Worm (Caenorhabditis elegans) whole organism, L2 larva: ENCODE data around the gene F02H6.7.

Experiments used
- C34F6.9 ChIP-seq: fragments of 150-350 bp; optimal IDR thresholded peaks from 2 replicates; lab custom pipeline; 2014; ENCODE audit warnings: missing biosample characterization, missing genetic modification characterization
- ZK546.5 ChIP-seq: sonication (generic microtip); optimal IDR thresholded peaks from 2 replicates; lab custom pipeline; 2017; ENCODE audit warnings: missing biosample characterization, missing genetic modification characterization
- alr-1 ChIP-seq: fragments of 150-350 bp; optimal IDR thresholded peaks from 2 replicates; lab custom pipeline; 2014; ENCODE audit warnings: missing biosample characterization, missing genetic modification characterization
- aly-2 ChIP-seq: fragments of 150-350 bp; optimal IDR thresholded peaks from 2 replicates; lab custom pipeline; 2014; ENCODE audit warnings: missing biosample characterization, missing genetic modification characterization
- ama-1 ChIP-seq: fragments of 150-350 bp; optimal IDR thresholded peaks from 2 replicates; lab custom pipeline; 2018; ENCODE audit warnings: inconsistent platforms
- blmp-1 ChIP-seq: sonication (generic microtip); optimal IDR thresholded peaks from 2 replicates; lab custom pipeline; 2017; ENCODE audit warnings: missing genetic modification characterization, mild to moderate bottlenecking, missing compliant biosample characterization, antibody characterized with exemption, moderate library complexity; ENCODE audit not compliant: insufficient read depth
- ceh-16 ChIP-seq: fragments of 150-350 bp; optimal IDR thresholded peaks from 2 replicates; lab custom pipeline; 2014; ENCODE audit warnings: missing biosample characterization, missing genetic modification characterization
- ceh-82 ChIP-seq: fragments of 150-350 bp; optimal IDR thresholded peaks from 2 replicates; lab custom pipeline; 2014; ENCODE audit warnings: missing biosample characterization, missing genetic modification characterization
- crh-2 ChIP-seq: sonication (generic microtip); optimal IDR thresholded peaks from 2 replicates; lab custom pipeline; 2017; ENCODE audit warnings: missing biosample characterization, missing genetic modification characterization
- dmd-4 ChIP-seq: sonication (generic microtip); optimal IDR thresholded peaks from 2 replicates; lab custom pipeline; 2017; ENCODE audit warnings: missing biosample characterization, missing genetic modification characterization
- elt-1 ChIP-seq: fragments of 150-350 bp; optimal IDR thresholded peaks from 2 replicates; lab custom pipeline; 2014; ENCODE audit warnings: missing biosample characterization, missing genetic modification characterization
- elt-3 ChIP-seq: sonication (generic microtip); optimal IDR thresholded peaks from 2 replicates; lab custom pipeline; 2017; ENCODE audit warnings: missing biosample characterization, missing genetic modification characterization
- fos-1 ChIP-seq: fragments of 150-350 bp; optimal IDR thresholded peaks from 2 replicates; lab custom pipeline; 2014; ENCODE audit warnings: missing biosample characterization, missing genetic modification characterization
- gmeb-1 ChIP-seq: fragments of 150-350 bp; optimal IDR thresholded peaks from 2 replicates; lab custom pipeline; 2014; ENCODE audit warnings: missing biosample characterization, missing genetic modification characterization
- lin-11 ChIP-seq: fragments of 150-350 bp; sonication (generic microtip); optimal IDR thresholded peaks from 2 replicates; lab custom pipeline; 2014; ENCODE audit warnings: missing biosample characterization, missing genetic modification characterization, inconsistent platforms, mixed read lengths
- lin-39 ChIP-seq: fragments of 150-350 bp; optimal IDR thresholded peaks from 2 replicates; lab custom pipeline; 2014; ENCODE audit warnings: missing biosample characterization, missing genetic modification reagents, missing genetic modification characterization
- lsy-2 ChIP-seq, 2 experiments: fragments of 150-350 bp in 1 of 2; sonication (generic microtip) in 1 of 2; optimal IDR thresholded peaks; 2 replicates each; lab custom pipeline; 2014 to 2017; ENCODE audit warnings: missing biosample characterization in 2 of 2, missing genetic modification characterization in 2 of 2
- mab-5 ChIP-seq: fragments of 150-350 bp; optimal IDR thresholded peaks from 2 replicates; lab custom pipeline; 2014; ENCODE audit warnings: missing biosample characterization, missing genetic modification characterization
- mbf-1 ChIP-seq: sonication (generic microtip); optimal IDR thresholded peaks from 2 replicates; lab custom pipeline; 2017; ENCODE audit warnings: missing biosample characterization, missing genetic modification characterization
- mdl-1 ChIP-seq, 2 experiments: fragments of 150-350 bp in 1 of 2; sonication (generic microtip) in 1 of 2; optimal IDR thresholded peaks; 2 replicates each; lab custom pipeline; 2017; ENCODE audit warnings: missing biosample characterization in 2 of 2, missing genetic modification characterization in 2 of 2
- nhr-10 ChIP-seq: sonication (generic microtip); optimal IDR thresholded peaks from 2 replicates; lab custom pipeline; 2017; ENCODE audit warnings: missing biosample characterization, missing genetic modification characterization
- nhr-11 ChIP-seq: fragments of 150-350 bp; optimal IDR thresholded peaks from 2 replicates; lab custom pipeline; 2014; ENCODE audit warnings: missing biosample characterization, missing genetic modification characterization
- nhr-129 ChIP-seq: fragments of 150-350 bp; optimal IDR thresholded peaks from 2 replicates; lab custom pipeline; 2014; ENCODE audit warnings: missing biosample characterization, missing genetic modification characterization
- nhr-23 ChIP-seq: fragments of 150-350 bp; optimal IDR thresholded peaks from 2 replicates; lab custom pipeline; 2014; ENCODE audit warnings: missing biosample characterization, missing genetic modification reagents, missing genetic modification characterization
- nhr-237 ChIP-seq: fragments of 150-350 bp; optimal IDR thresholded peaks from 2 replicates; lab custom pipeline; 2014; ENCODE audit warnings: missing biosample characterization, missing genetic modification characterization
- nhr-25 ChIP-seq: fragments of 150-350 bp; sonication (generic microtip); optimal IDR thresholded peaks from 3 replicates; lab custom pipeline; 2014; ENCODE audit warnings: missing biosample characterization, missing genetic modification characterization
- nhr-77 ChIP-seq: fragments of 150-350 bp; optimal IDR thresholded peaks from 2 replicates; lab custom pipeline; 2014; ENCODE audit warnings: missing biosample characterization, missing genetic modification characterization
- peb-1 ChIP-seq: fragments of 150-350 bp; optimal IDR thresholded peaks from 2 replicates; lab custom pipeline; 2014; ENCODE audit warnings: missing biosample characterization, missing genetic modification characterization
- sem-4 ChIP-seq: fragments of 150-350 bp; optimal IDR thresholded peaks from 2 replicates; lab custom pipeline; 2014; ENCODE audit warnings: missing biosample characterization, missing genetic modification reagents, missing genetic modification characterization
- skn-1 ChIP-seq: sonication (generic microtip); optimal IDR thresholded peaks from 2 replicates; lab custom pipeline; 2017; ENCODE audit warnings: missing biosample characterization, missing genetic modification characterization
- sma-3 ChIP-seq: sonication (generic microtip); optimal IDR thresholded peaks from 2 replicates; lab custom pipeline; 2016; ENCODE audit warnings: missing genetic modification reagents, missing genetic modification characterization, missing compliant biosample characterization
- sma-9 ChIP-seq, 2 experiments: fragments of 150-350 bp in 1 of 2; sonication (generic microtip) in 1 of 2; optimal IDR thresholded peaks; 2 replicates each; lab custom pipeline; 2014 to 2016; ENCODE audit warnings: missing genetic modification characterization in 2 of 2, mild to moderate bottlenecking in 1 of 2, missing biosample characterization in 1 of 2, missing compliant biosample characterization in 1 of 2, missing genetic modification reagents in 1 of 2, moderate library complexity in 1 of 2
- snpc-4 ChIP-seq: fragments of 150-350 bp; optimal IDR thresholded peaks from 2 replicates; lab custom pipeline; 2014; ENCODE audit warnings: missing biosample characterization, missing genetic modification characterization
- unc-39 ChIP-seq: fragments of 150-350 bp; optimal IDR thresholded peaks from 2 replicates; lab custom pipeline; 2014; ENCODE audit warnings: missing biosample characterization, missing genetic modification characterization
- zag-1 ChIP-seq: fragments of 150-350 bp; optimal IDR thresholded peaks from 2 replicates; lab custom pipeline; 2014; ENCODE audit warnings: missing biosample characterization, missing genetic modification characterization
- ztf-11 ChIP-seq: sonication (generic microtip); optimal IDR thresholded peaks from 2 replicates; lab custom pipeline; 2017; ENCODE audit warnings: missing biosample characterization, missing genetic modification characterization
- ztf-4 ChIP-seq: fragments of 150-350 bp; optimal IDR thresholded peaks from 2 replicates; lab custom pipeline; 2014; ENCODE audit warnings: missing biosample characterization, missing genetic modification characterization

The F02H6.7 gene

DNA sequence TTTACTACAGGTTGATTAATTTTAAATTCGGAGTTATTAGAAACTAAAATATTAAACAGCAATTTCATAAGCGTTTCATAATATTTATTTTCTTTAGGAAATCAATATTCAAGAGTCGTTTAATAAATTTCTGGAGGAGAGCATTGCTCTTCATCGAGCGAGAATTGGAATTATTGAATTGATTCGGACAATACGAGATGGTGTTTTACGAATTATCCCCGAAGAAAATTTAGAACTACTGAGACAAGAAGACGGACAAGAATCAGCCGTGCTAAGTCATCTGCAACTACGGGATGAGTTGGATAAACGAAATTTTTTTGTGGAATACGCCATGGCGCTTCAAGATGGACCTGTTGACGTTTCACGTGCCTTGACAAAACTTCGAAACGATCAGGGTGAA, 33.7 kb downstream of the F02H6.7 start:
- no peak for TF ChIP-seq nhr-10 (tag; lab: Kevin White, UChicago)
- no peak for TF ChIP-seq nhr-129 (tag; lab: Kevin White, UChicago)
- TF ChIP-seq blmp-1 (tag; lab: Kevin White, UChicago), result no peak
- TF ChIP-seq lin-39, result no peak
- TF ChIP-seq nhr-77 (tag; lab: Kevin White, UChicago), result no peak
- no peak for TF ChIP-seq aly-2 (tag; lab: Kevin White, UChicago)
- no peak for TF ChIP-seq skn-1 (tag; lab: Kevin White, UChicago)
- TF ChIP-seq dmd-4 (tag; lab: Kevin White, UChicago), result no peak
- TF ChIP-seq sma-3 (GFP tag; lab: Kevin White, UChicago), result no peak
- no peak for TF ChIP-seq crh-2

DNA sequence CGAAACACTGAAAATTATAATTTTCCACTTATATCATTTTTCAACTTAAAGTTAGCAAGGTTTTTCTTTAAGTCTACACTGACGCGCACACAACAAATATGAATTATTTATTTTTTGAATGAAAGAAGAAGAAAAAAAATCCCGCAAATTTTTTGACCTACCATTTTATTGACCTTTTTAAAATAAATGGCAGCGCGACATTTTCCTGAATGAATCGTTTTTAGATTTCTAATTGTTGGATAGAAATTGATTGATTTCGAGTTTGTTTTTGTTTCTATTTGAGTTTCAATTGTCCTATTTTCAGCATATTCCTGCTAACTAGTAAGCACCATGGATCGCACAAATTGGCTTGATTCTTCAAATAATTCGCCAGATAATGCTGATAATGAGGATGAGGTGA, 34.8 kb downstream of the F02H6.7 start, which contains the start of gene K01G12.3:
K01G12.3 (plus strand) TSS at position 301 of the 400 bp plus-strand sequence.
- no peak for TF ChIP-seq sem-4 (tag; lab: Kevin White, UChicago)
- TF ChIP-seq ceh-82 (tag; lab: Kevin White, UChicago), result no peak
- TF ChIP-seq fos-1, result no peak
- no peak for TF ChIP-seq ama-1 (lab: Kevin White, UChicago)
- TF ChIP-seq lin-39, result no peak
- TF ChIP-seq unc-39 (tag; lab: Kevin White, UChicago), result no peak
- TF ChIP-seq elt-1, result no peak
- no peak for TF ChIP-seq nhr-10 (tag; lab: Kevin White, UChicago)
- no peak for TF ChIP-seq aly-2 (tag; lab: Kevin White, UChicago)
- no peak for TF ChIP-seq ztf-11 (tag; lab: Kevin White, UChicago)
- TF ChIP-seq mab-5 (tag; lab: Kevin White, UChicago), result no peak
- no peak for TF ChIP-seq peb-1 (tag; lab: Kevin White, UChicago)
- no peak for TF ChIP-seq gmeb-1 (tag; lab: Kevin White, UChicago)
- TF ChIP-seq dmd-4 (tag; lab: Kevin White, UChicago), result no peak
- no peak for TF ChIP-seq elt-3 (tag; lab: Kevin White, UChicago)
- TF ChIP-seq ztf-4 (tag; lab: Kevin White, UChicago), result no peak
- TF ChIP-seq nhr-77 (tag; lab: Kevin White, UChicago), result no peak
- no peak for TF ChIP-seq blmp-1 (tag; lab: Kevin White, UChicago)
- no peak for TF ChIP-seq mbf-1

DNA sequence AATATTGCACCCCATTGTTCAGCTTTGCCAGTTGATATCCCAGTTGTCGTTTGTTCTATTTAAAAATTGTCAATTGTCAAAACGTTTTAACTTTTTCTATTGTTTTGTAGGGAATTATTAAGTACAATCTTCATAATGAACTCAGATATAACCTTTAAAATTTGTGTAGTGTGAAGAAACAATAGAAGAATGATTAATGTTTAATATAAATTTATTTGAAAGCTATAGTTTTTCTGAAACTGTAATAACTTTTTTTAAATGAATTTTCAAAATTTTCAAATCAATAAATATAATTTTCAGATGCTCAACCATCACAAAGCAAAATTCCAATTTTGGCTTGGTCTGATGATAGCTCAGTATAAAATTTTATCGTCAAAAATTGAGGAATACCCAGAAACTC, 36.0 kb downstream of the F02H6.7 start, which contains the start of gene K01G12.22:
K01G12.22 (plus strand) TSS at position 301 of the 400 bp plus-strand sequence.
- TF ChIP-seq ZK546.5 (tag; lab: Kevin White, UChicago), result no peak
- no peak for TF ChIP-seq nhr-25
- TF ChIP-seq elt-3 (tag; lab: Kevin White, UChicago), result no peak
- TF ChIP-seq ceh-82 (tag; lab: Kevin White, UChicago), result no peak
- TF ChIP-seq nhr-237 (tag; lab: Kevin White, UChicago), result no peak
- TF ChIP-seq mdl-1 (tag; optimal IDR thresholded peaks at IDR 0.05; lab: Kevin White, UChicago), result no peak
- TF ChIP-seq nhr-77 (tag; lab: Kevin White, UChicago), result no peak
- no peak for TF ChIP-seq ama-1 (lab: Kevin White, UChicago)
- TF ChIP-seq lin-11 (tag; lab: Kevin White, UChicago), result no peak
- no peak for TF ChIP-seq lsy-2 (tag; optimal IDR thresholded peaks at IDR 0.05; lab: Kevin White, UChicago)
- TF ChIP-seq snpc-4, result no peak
- no peak for TF ChIP-seq sma-3 (GFP tag; lab: Kevin White, UChicago)
- TF ChIP-seq ceh-16, result no peak
- no peak for TF ChIP-seq alr-1 (tag; lab: Kevin White, UChicago)
- no peak for TF ChIP-seq gmeb-1 (tag; lab: Kevin White, UChicago)
- TF ChIP-seq fos-1, result no peak
- TF ChIP-seq C34F6.9 (tag; lab: Kevin White, UChicago), result no peak
- TF ChIP-seq mbf-1, result no peak
- no peak for TF ChIP-seq nhr-129 (tag; lab: Kevin White, UChicago)
- no peak for TF ChIP-seq zag-1 (tag; lab: Kevin White, UChicago)

DNA sequence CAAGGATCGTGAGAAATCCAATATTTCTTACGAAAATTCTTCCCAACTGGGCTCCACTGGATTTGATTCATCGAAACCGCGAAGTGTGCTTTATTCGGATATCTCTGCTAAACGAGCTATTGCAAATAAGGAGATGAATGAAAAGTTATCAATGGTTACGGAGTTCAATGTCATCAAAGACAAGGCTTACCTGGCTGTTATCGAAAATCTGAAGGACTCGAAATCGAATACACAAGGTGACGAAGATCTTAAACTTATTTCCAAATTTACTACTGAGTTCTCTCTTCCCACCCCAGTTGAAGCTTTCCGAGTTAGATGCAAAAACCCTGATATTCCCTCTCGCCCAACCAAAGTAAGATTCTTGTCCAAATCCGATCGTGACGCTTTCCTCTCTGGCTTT, 41.7 kb downstream of the F02H6.7 start:
- TF ChIP-seq nhr-10 (tag; lab: Kevin White, UChicago), result no peak
- TF ChIP-seq sma-9 (GFP tag; optimal IDR thresholded peaks at IDR 0.05; lab: Kevin White, UChicago), result no peak
- no peak for TF ChIP-seq sma-9 (tag; optimal IDR thresholded peaks at IDR 0.05; lab: Kevin White, UChicago)
- no peak for TF ChIP-seq nhr-77 (tag; lab: Kevin White, UChicago)
- TF ChIP-seq nhr-237 (tag; lab: Kevin White, UChicago), result no peak
- TF ChIP-seq ZK546.5 (tag; lab: Kevin White, UChicago), result no peak
- no peak for TF ChIP-seq ama-1 (lab: Kevin White, UChicago)
- no peak for TF ChIP-seq nhr-23
- TF ChIP-seq nhr-11 (tag; lab: Kevin White, UChicago), result no peak
- TF ChIP-seq peb-1 (tag; lab: Kevin White, UChicago), result no peak
- TF ChIP-seq gmeb-1 (tag; lab: Kevin White, UChicago), result no peak
- no peak for TF ChIP-seq elt-3 (tag; lab: Kevin White, UChicago)
- TF ChIP-seq lin-39, result no peak
- no peak for TF ChIP-seq mab-5 (tag; lab: Kevin White, UChicago)
- no peak for TF ChIP-seq zag-1 (tag; lab: Kevin White, UChicago)
- no peak for TF ChIP-seq crh-2
- no peak for TF ChIP-seq alr-1 (tag; lab: Kevin White, UChicago)
- TF ChIP-seq mdl-1 (tag; optimal IDR thresholded peaks at IDR 0.05; lab: Kevin White, UChicago), result no peak
- TF ChIP-seq, all 48 proteins: peak for 0
